Worm (Caenorhabditis elegans): ENCODE results near the gene B0524.3.

DNA sequence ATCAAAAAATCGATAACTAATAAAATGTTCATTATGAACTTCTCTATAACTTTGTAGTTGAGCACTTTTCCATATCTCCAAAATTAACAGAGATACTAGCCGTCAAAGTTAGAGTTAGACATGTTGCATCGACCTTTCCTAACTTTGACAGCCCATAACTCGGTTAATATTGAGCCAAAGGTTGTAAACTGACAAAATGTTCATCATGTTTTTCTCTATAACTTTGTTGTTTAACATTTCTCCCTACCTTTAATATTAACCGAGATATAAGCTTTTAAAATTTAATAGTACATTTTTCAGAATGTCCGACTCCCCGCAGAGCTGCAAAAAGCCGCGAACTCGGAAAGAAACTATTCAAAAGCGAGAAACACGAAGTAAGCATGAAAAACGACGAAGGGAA is 32.4 kb upstream of the B0524.3 start, which contains the start of gene hlh-33:
- TF ChIP-seq ztf-23 (GFP tag; IDR thresholded peaks at IDR 0.05), result no peak
- no peak for TF ChIP-seq med-1 (GFP tag; optimal IDR thresholded peaks at IDR 0.05; ENCODE audit: insufficient read depth)
- no peak for TF ChIP-seq klf-2 (GFP tag; conservative IDR thresholded peaks at IDR 0.05)
- no peak for TF ChIP-seq cog-1 (tag; optimal IDR thresholded peaks at IDR 0.05)
- no peak for TF ChIP-seq tab-1 (GFP tag; IDR thresholded peaks at IDR 0.05)
- no peak for TF ChIP-seq ref-1 (GFP tag; conservative IDR thresholded peaks at IDR 0.05)
- TF ChIP-seq T22C8.4 (GFP tag; IDR thresholded peaks at IDR 0.05), result no peak
- TF ChIP-seq flt-1 (GFP tag; IDR thresholded peaks at IDR 0.05), result no peak
- no peak for TF ChIP-seq ztf-29 (GFP tag; IDR thresholded peaks at IDR 0.05)
